Worm (Caenorhabditis elegans) whole organism, young adult: ENCODE data around the gene str-25.
A peak's percentile ranks its signal among the peaks of the same experiment; 100 is the strongest.

ENCODE experiments used
- B0019.2 ChIP-seq: fragments of 200-800 bp; sonication (Bioruptor generic); conservative IDR thresholded peaks from 2 replicates; pipeline ENCODE4 v1.3.6; 2022; ENCODE audit warnings: missing genetic modification reagents, missing genetic modification characterization, missing compliant biosample characterization
- C06A6.2 ChIP-seq: fragments of 200-800 bp; sonication (Bioruptor generic); conservative IDR thresholded peaks from 2 replicates; pipeline ENCODE4 v1.3.6; 2022; ENCODE audit warnings: missing genetic modification characterization, missing compliant biosample characterization
- D2030.7 ChIP-seq: fragments of 200-800 bp; sonication (Bioruptor generic); IDR thresholded peaks from 2 replicates; pipeline ENCODE4 v1.3.6; 2022; ENCODE audit warnings: missing genetic modification reagents, missing genetic modification characterization, missing compliant biosample characterization
- F22D6.2 ChIP-seq: sonication (generic microtip); optimal IDR thresholded peaks from 2 replicates; lab custom pipeline; 2016; ENCODE audit warnings: mild to moderate bottlenecking, missing genetic modification characterization, missing compliant biosample characterization
- F37B4.10 ChIP-seq: fragments of 200-800 bp; sonication (Bioruptor generic); IDR thresholded peaks from 2 replicates; pipeline ENCODE4 v1.3.6; 2022; ENCODE audit warnings: missing genetic modification characterization, missing compliant biosample characterization
- F39B2.1 ChIP-seq: fragments of 200-800 bp; sonication (Bioruptor generic); IDR thresholded peaks from 2 replicates; pipeline ENCODE4 v1.3.6; 2022; ENCODE audit warnings: missing genetic modification reagents, missing genetic modification characterization, missing compliant biosample characterization
- F57C9.4 ChIP-seq: sonication (generic microtip); optimal IDR thresholded peaks from 2 replicates; lab custom pipeline; 2017; ENCODE audit warnings: mild to moderate bottlenecking, missing genetic modification characterization, missing compliant biosample characterization
- Y67H2A.10 ChIP-seq: fragments of 200-800 bp; sonication (Bioruptor generic); conservative IDR thresholded peaks from 2 replicates; pipeline ENCODE4 v1.3.6; 2022; ENCODE audit warnings: missing genetic modification reagents, missing genetic modification characterization, missing compliant biosample characterization
- Y95B8A.8 ChIP-seq: fragments of 200-800 bp; sonication (Bioruptor generic); IDR thresholded peaks from 2 replicates; pipeline ENCODE4 v1.3.6; 2022; ENCODE audit warnings: missing genetic modification reagents, missing genetic modification characterization, missing compliant biosample characterization
- akir-1 ChIP-seq: fragments of 200-800 bp; sonication (Bioruptor generic); optimal IDR thresholded peaks from 2 replicates; lab custom pipeline; 2018; ENCODE audit warnings: mild to moderate bottlenecking, missing genetic modification characterization, moderate library complexity, missing compliant biosample characterization
- cebp-1 ChIP-seq, 2 experiments: fragments of 200-800 bp in 1 of 2; sonication (Bioruptor generic) in 1 of 2; sonication (generic microtip) in 1 of 2; IDR thresholded peaks in 1 of 2; optimal IDR thresholded peaks in 1 of 2; 2 replicates each; pipeline versions ENCODE4 v1.3.6 to Lab custom; 2017 to 2022; ENCODE audit warnings: missing compliant biosample characterization in 2 of 2, missing genetic modification characterization in 2 of 2, mild to moderate bottlenecking in 1 of 2, missing genetic modification reagents in 1 of 2, moderate library complexity in 1 of 2
- cebp-2 ChIP-seq: fragments of 200-800 bp; sonication (Bioruptor generic); IDR thresholded peaks from 2 replicates; pipeline ENCODE4 v1.3.6; 2022; ENCODE audit warnings: missing genetic modification characterization, missing compliant biosample characterization
- ceh-100 ChIP-seq: fragments of 200-800 bp; sonication (Bioruptor generic); IDR thresholded peaks from 2 replicates; pipeline ENCODE4 v1.3.6; 2022; ENCODE audit warnings: missing genetic modification reagents, missing genetic modification characterization, missing compliant biosample characterization
- ceh-27 ChIP-seq: fragments of 200-800 bp; sonication (Bioruptor generic); optimal IDR thresholded peaks from 2 replicates; lab custom pipeline; 2018; ENCODE audit warnings: mild to moderate bottlenecking, missing genetic modification characterization, moderate library complexity, missing compliant biosample characterization
- efl-1 ChIP-seq: fragments of 150-350 bp; optimal IDR thresholded peaks from 2 replicates; lab custom pipeline; 2014; ENCODE audit warnings: missing biosample characterization, missing genetic modification reagents, missing genetic modification characterization
- egl-44 ChIP-seq: fragments of 200-800 bp; sonication (Bioruptor generic); IDR thresholded peaks from 2 replicates; pipeline ENCODE4 v1.3.6; 2022; ENCODE audit warnings: missing genetic modification reagents, missing genetic modification characterization, missing compliant biosample characterization
- ekl-4 ChIP-seq: fragments of 200-800 bp; sonication (Bioruptor generic); IDR thresholded peaks from 2 replicates; pipeline ENCODE4 v1.3.6; 2022; ENCODE audit warnings: missing genetic modification reagents, missing genetic modification characterization, missing compliant biosample characterization
- ets-4 ChIP-seq: fragments of 200-800 bp; sonication (Bioruptor generic); optimal IDR thresholded peaks from 2 replicates; lab custom pipeline; 2018; ENCODE audit warnings: mild to moderate bottlenecking, missing genetic modification characterization, missing compliant biosample characterization
- gei-17 ChIP-seq: fragments of 200-800 bp; sonication (Bioruptor generic); optimal IDR thresholded peaks from 2 replicates; lab custom pipeline; 2018; ENCODE audit warnings: mild to moderate bottlenecking, missing genetic modification characterization, missing compliant biosample characterization
- him-1 ChIP-seq: sonication (generic microtip); optimal IDR thresholded peaks from 2 replicates; lab custom pipeline; 2016; ENCODE audit warnings: missing genotype, missing genetic modification reagents, missing genetic modification characterization, missing compliant biosample characterization
- hlh-26 ChIP-seq: fragments of 200-800 bp; sonication (Bioruptor generic); conservative IDR thresholded peaks from 2 replicates; pipeline ENCODE4 v1.3.6; 2022; ENCODE audit warnings: missing genetic modification reagents, missing genetic modification characterization, missing compliant biosample characterization
- hrde-1 ChIP-seq: sonication (generic microtip); optimal IDR thresholded peaks from 2 replicates; lab custom pipeline; 2016; ENCODE audit warnings: missing genetic modification characterization, mild to moderate bottlenecking, missing compliant biosample characterization, moderate library complexity, missing genotype, missing genetic modification reagents, borderline replicate concordance
- lag-1 ChIP-seq: fragments of 200-800 bp; sonication (Bioruptor generic); IDR thresholded peaks from 2 replicates; pipeline ENCODE4 v1.3.6; 2022; ENCODE audit warnings: missing genetic modification reagents, missing genetic modification characterization, missing compliant biosample characterization
- let-526 ChIP-seq: fragments of 200-800 bp; sonication (Bioruptor generic); IDR thresholded peaks from 2 replicates; pipeline ENCODE4 v1.3.6; 2022; ENCODE audit warnings: missing genetic modification reagents, missing genetic modification characterization, missing compliant biosample characterization
- madf-3 ChIP-seq: fragments of 200-800 bp; sonication (Bioruptor generic); IDR thresholded peaks from 2 replicates; pipeline ENCODE4 v1.3.6; 2022; ENCODE audit warnings: missing genetic modification reagents, missing genetic modification characterization, missing compliant biosample characterization
- mcd-1 ChIP-seq: fragments of 200-800 bp; sonication (Bioruptor generic); IDR thresholded peaks from 2 replicates; pipeline ENCODE4 v1.3.6; 2022; ENCODE audit warnings: missing genetic modification reagents, missing genetic modification characterization, missing compliant biosample characterization
- nhr-90 ChIP-seq: sonication (generic microtip); optimal IDR thresholded peaks from 2 replicates; lab custom pipeline; 2016; ENCODE audit warnings: missing genotype, mild to moderate bottlenecking, missing genetic modification characterization, missing compliant biosample characterization
- pha-4 ChIP-seq: fragments of 150-350 bp; sonication (generic microtip); optimal IDR thresholded peaks from 2 replicates; lab custom pipeline; 2014; ENCODE audit warnings: missing biosample characterization, missing genetic modification reagents, missing genetic modification characterization
- rpc-1 ChIP-seq, 2 experiments: fragments of 150-350 bp in 1 of 2; sonication (generic microtip) in 1 of 2; optimal IDR thresholded peaks; 2 replicates each; lab custom pipeline; 2014 to 2018; ENCODE audit warnings: missing biosample characterization in 1 of 2, missing genetic modification characterization in 1 of 2, missing genetic modification reagents in 1 of 2, missing genotype in 1 of 2
- sea-2 ChIP-seq: fragments of 200-800 bp; sonication (Bioruptor generic); IDR thresholded peaks from 2 replicates; pipeline ENCODE4 v1.3.6; 2022; ENCODE audit warnings: missing genetic modification characterization, missing compliant biosample characterization
- snpc-1.1 ChIP-seq: sonication (generic microtip); optimal IDR thresholded peaks from 2 replicates; lab custom pipeline; 2017; ENCODE audit warnings: missing genetic modification characterization, mild to moderate bottlenecking, missing compliant biosample characterization, antibody characterized with exemption, moderate library complexity, missing genotype, missing genetic modification reagents; ENCODE audit not compliant: insufficient read depth
- snpc-1.3 ChIP-seq: sonication (generic microtip); optimal IDR thresholded peaks from 2 replicates; lab custom pipeline; 2017; ENCODE audit warnings: missing genetic modification characterization, mild to moderate bottlenecking, missing compliant biosample characterization, antibody characterized with exemption, moderate library complexity, missing genotype, missing genetic modification reagents; ENCODE audit not compliant: insufficient read depth
- tbx-9 ChIP-seq: sonication (generic microtip); optimal IDR thresholded peaks from 2 replicates; lab custom pipeline; 2016; ENCODE audit warnings: borderline replicate concordance, missing genetic modification characterization, inconsistent platforms, missing compliant biosample characterization
- zim-3 ChIP-seq: sonication (generic microtip); optimal IDR thresholded peaks from 2 replicates; lab custom pipeline; 2017; ENCODE audit warnings: mild to moderate bottlenecking, missing genetic modification characterization, moderate library complexity, missing compliant biosample characterization
- ztf-18 ChIP-seq: sonication (generic microtip); optimal IDR thresholded peaks from 2 replicates; lab custom pipeline; 2016; ENCODE audit warnings: missing genotype, mild to moderate bottlenecking, missing genetic modification characterization, missing compliant biosample characterization
- ztf-3 ChIP-seq: fragments of 200-800 bp; sonication (Bioruptor generic); optimal IDR thresholded peaks from 2 replicates; lab custom pipeline; 2018; ENCODE audit warnings: mild to moderate bottlenecking, missing genetic modification characterization, missing compliant biosample characterization

str-25 gene

ce11 chrV:16131249-16131648 lies 15.8 kb downstream of the str-25 start, which contains the start of gene fbxa-142 (continued):
- TF ChIP-seq ztf-3 (no peak), lag-1 (no peak)

ce11 chrV:16132215-16132614 lies 16.7 kb downstream of the str-25 start:
- TF ChIP-seq egl-44 (GFP tag; lab: Robert Waterston, UW) (no peak), cebp-1 (GFP tag; IDR thresholded peaks at IDR 0.05; lab: Robert Waterston, UW) (peak; percentile 76; the same call in 1 of the 2 replicates), cebp-1 (tag; optimal IDR thresholded peaks at IDR 0.05; lab: Kevin White, UChicago) (peak; percentile 95)

DNA sequence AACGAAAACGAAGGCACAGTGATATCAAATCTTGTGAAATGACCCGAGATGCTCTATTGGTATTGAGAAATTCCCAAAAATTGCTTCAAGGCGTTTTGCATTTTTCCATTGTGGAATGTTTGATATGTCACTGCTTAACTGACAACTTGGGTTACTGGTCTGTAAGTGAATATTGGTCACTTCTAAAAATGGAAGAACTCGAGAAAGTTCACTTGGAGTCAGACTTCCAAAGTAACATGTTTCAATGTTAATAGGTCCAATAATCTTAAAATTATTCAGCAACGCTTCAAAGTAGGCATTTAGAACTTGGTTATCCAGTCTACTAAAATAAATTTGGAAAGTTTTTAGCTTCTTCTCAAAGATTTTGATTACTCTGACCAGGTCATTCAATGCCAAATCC lies 17.2 kb downstream of the str-25 start, which contains the start of gene fbxa-144:
TSS of gene fbxa-144 (minus strand) at position 101 of the 400 bp plus-strand sequence.
- TF ChIP-seq F37B4.10 (GFP tag; lab: Robert Waterston, UW), result no peak
- TF ChIP-seq F39B2.1 (GFP tag; lab: Robert Waterston, UW), result no peak
- TF ChIP-seq Y95B8A.8 (GFP tag; lab: Robert Waterston, UW), result no peak
- TF ChIP-seq ztf-18 (tag; lab: Kevin White, UChicago), result no peak
- TF ChIP-seq mcd-1 (GFP tag; lab: Robert Waterston, UW), result no peak
- TF ChIP-seq efl-1, result no peak
- no peak for TF ChIP-seq C06A6.2 (GFP tag; lab: Robert Waterston, UW)

ce11 chrV:16137043-16137442 lies 21.6 kb downstream of the str-25 start, which contains the start of gene F44G3.7:
Gene F44G3.7 (minus strand): TSS chrV:16137143.
- TF ChIP-seq hlh-26 (GFP tag; lab: Robert Waterston, UW), result no peak
- TF ChIP-seq cebp-2 (GFP tag; lab: Robert Waterston, UW), result no peak
- TF ChIP-seq ceh-100 (GFP tag; lab: Robert Waterston, UW), result no peak

DNA sequence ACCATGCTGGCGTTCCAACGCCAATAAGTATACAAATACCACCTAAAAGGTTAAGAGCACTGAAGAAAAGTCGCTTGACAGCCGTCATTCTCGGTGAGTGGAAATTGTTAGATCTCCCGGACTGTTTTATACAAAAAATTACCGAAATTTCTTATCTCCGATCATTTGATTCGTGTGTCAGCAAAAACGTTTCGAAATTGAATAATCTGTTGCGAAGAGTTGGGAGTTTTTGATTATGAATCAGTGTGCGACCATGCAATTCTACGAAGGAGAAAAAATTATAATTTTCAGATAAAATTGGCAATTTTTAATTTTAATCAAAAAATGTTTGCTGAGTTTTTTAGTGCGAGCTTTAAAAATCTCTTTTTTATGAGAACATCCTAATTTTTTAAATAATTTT lies 24.0 kb downstream of the str-25 start, which contains the start of gene clc-11:
TSS of gene clc-11 (minus strand) at position 101 of the 400 bp plus-strand sequence.
- no peak for TF ChIP-seq akir-1 (GFP tag; lab: Kevin White, UChicago)
- TF ChIP-seq ceh-27, result no peak
- TF ChIP-seq ekl-4 (GFP tag; lab: Robert Waterston, UW), result no peak
- no peak for TF ChIP-seq Y95B8A.8 (GFP tag; lab: Robert Waterston, UW)
- TF ChIP-seq zim-3 (tag; lab: Kevin White, UChicago), result no peak
- TF ChIP-seq him-1 (tag; lab: Kevin White, UChicago), result no peak
- no peak for TF ChIP-seq snpc-1.3
- TF ChIP-seq D2030.7 (GFP tag; lab: Robert Waterston, UW), result no peak
- TF ChIP-seq pha-4 (tag; lab: Kevin White, UChicago), result no peak
- TF ChIP-seq snpc-1.1 (tag; lab: Kevin White, UChicago), result no peak
- no peak for TF ChIP-seq sea-2 (GFP tag; lab: Robert Waterston, UW)
- no peak for TF ChIP-seq B0019.2 (GFP tag; lab: Robert Waterston, UW)
- no peak for TF ChIP-seq hrde-1 (tag; lab: Kevin White, UChicago)
- no peak for TF ChIP-seq tbx-9 (tag; lab: Kevin White, UChicago)
- no peak for TF ChIP-seq F57C9.4 (tag; lab: Kevin White, UChicago)

- TF ChIP-seq ekl-4 (GFP tag; lab: Robert Waterston, UW), result no peak
- TF ChIP-seq ets-4 (GFP tag; lab: Kevin White, UChicago), result no peak
- no peak for TF ChIP-seq nhr-90 (tag; lab: Kevin White, UChicago)
- no peak for TF ChIP-seq ceh-27
- no peak for TF ChIP-seq let-526
- no peak for TF ChIP-seq F22D6.2 (tag; lab: Kevin White, UChicago)
- TF ChIP-seq madf-3 (GFP tag; lab: Robert Waterston, UW), result no peak
- TF ChIP-seq rpc-1 (optimal IDR thresholded peaks at IDR 0.05; lab: Kevin White, UChicago), result no peak
- no peak for TF ChIP-seq rpc-1 (tag; optimal IDR thresholded peaks at IDR 0.05; lab: Kevin White, UChicago)
- no peak for TF ChIP-seq Y67H2A.10 (GFP tag; lab: Robert Waterston, UW)
- TF ChIP-seq gei-17 (GFP tag; lab: Kevin White, UChicago), result no peak
Measured at ce11 chrV:16141071-16141470, 25.6 kb downstream of the str-25 start, which contains the start of gene clc-32. Gene clc-32 (minus strand): TSS chrV:16141171.
